Fruit fly (Drosophila melanogaster) whole organism, embryonic: ENCODE data around the gene CG34008.

ENCODE experiments used
- Ada2b ChIP-seq: fragments of 200-800 bp; sonication (Bioruptor generic); IDR thresholded peaks from 2 replicates; pipeline ENCODE4 v1.3.6; 2022; ENCODE audit warnings: missing biosample characterization, missing genetic modification characterization
- Bgb ChIP-seq: fragments of 200-800 bp; sonication (Bioruptor generic); IDR thresholded peaks from 2 replicates; pipeline ENCODE4 v1.3.6; 2022; ENCODE audit warnings: missing biosample characterization, missing genetic modification characterization; ENCODE audit not compliant: partially characterized antibody
- CG10366 ChIP-seq: fragments of 200-800 bp; sonication (Bioruptor generic); IDR thresholded peaks from 2 replicates; pipeline ENCODE4 v1.3.6; 2022; ENCODE audit warnings: missing biosample characterization, missing genetic modification characterization
- CG10431 ChIP-seq: fragments of 200-800 bp; sonication (Bioruptor generic); optimal IDR thresholded peaks from 3 replicates; lab custom pipeline; 2018; ENCODE audit warnings: missing biosample characterization, mild to moderate bottlenecking, missing genetic modification characterization
- CG10959 ChIP-seq: fragments of 200-800 bp; sonication (Bioruptor generic); IDR thresholded peaks from 2 replicates; pipeline ENCODE4 v1.3.6; 2022; ENCODE audit warnings: missing biosample characterization, missing genetic modification characterization
- CG11398 ChIP-seq: fragments of 200-800 bp; sonication (Bioruptor generic); optimal IDR thresholded peaks from 2 replicates; lab custom pipeline; 2016; ENCODE audit warnings: missing biosample characterization, missing genetic modification characterization
- CG11560 ChIP-seq: fragments of 200-800 bp; sonication (Bioruptor generic); IDR thresholded peaks from 3 replicates; pipeline ENCODE4 v1.3.6; 2022; ENCODE audit warnings: missing biosample characterization, missing genetic modification characterization
- CG11696 ChIP-seq: fragments of 200-800 bp; sonication (Bioruptor generic); IDR thresholded peaks from 2 replicates; pipeline ENCODE4 v1.3.6; 2022; ENCODE audit warnings: missing biosample characterization, missing genetic modification characterization
- CG13424 ChIP-seq: fragments of 200-800 bp; sonication (Bioruptor generic); optimal IDR thresholded peaks from 2 replicates; lab custom pipeline; 2019; ENCODE audit warnings: missing biosample characterization, mild to moderate bottlenecking, missing genetic modification characterization, moderate library complexity
- CG15479 ChIP-seq: fragments of 200-800 bp; sonication (Bioruptor generic); optimal IDR thresholded peaks from 3 replicates; lab custom pipeline; 2019; ENCODE audit warnings: missing biosample characterization, mild to moderate bottlenecking, missing genetic modification characterization, moderate library complexity
- CG16779 ChIP-seq: fragments of 200-800 bp; sonication (Bioruptor generic); IDR thresholded peaks from 2 replicates; pipeline ENCODE4 v1.3.6; 2022; ENCODE audit warnings: missing biosample characterization, missing genetic modification characterization
- CG17802 ChIP-seq: fragments of 200-800 bp; sonication (Bioruptor generic); optimal IDR thresholded peaks from 2 replicates; lab custom pipeline; 2018; ENCODE audit warnings: missing biosample characterization, mild to moderate bottlenecking, missing genetic modification characterization, moderate library complexity
- CG17912 ChIP-seq: fragments of 200-800 bp; sonication (Bioruptor generic); optimal IDR thresholded peaks from 2 replicates; lab custom pipeline; 2018; ENCODE audit warnings: missing biosample characterization, mild to moderate bottlenecking, missing genetic modification characterization
- CG33557 ChIP-seq: fragments of 200-800 bp; sonication (Bioruptor generic); optimal IDR thresholded peaks from 2 replicates; lab custom pipeline; 2019; ENCODE audit warnings: missing biosample characterization, mild to moderate bottlenecking, missing genetic modification characterization, moderate library complexity
- CG6813 ChIP-seq: fragments of 200-800 bp; sonication (Bioruptor generic); optimal IDR thresholded peaks from 2 replicates; lab custom pipeline; 2017; ENCODE audit warnings: missing biosample characterization, missing genetic modification characterization, mild to moderate bottlenecking, moderate library complexity, missing genetic modification reagents
- CG7357 ChIP-seq: fragments of 200-800 bp; sonication (Bioruptor generic); IDR thresholded peaks from 3 replicates; pipeline ENCODE4 v1.3.6; 2022; ENCODE audit warnings: missing biosample characterization, missing genetic modification characterization
- CG9215 ChIP-seq: fragments of 200-800 bp; sonication (Bioruptor generic); IDR thresholded peaks from 2 replicates; pipeline ENCODE4 v1.3.6; 2022; ENCODE audit warnings: missing biosample characterization, missing genetic modification characterization
- CG9437 ChIP-seq: fragments of 200-800 bp; sonication (Bioruptor generic); optimal IDR thresholded peaks from 2 replicates; lab custom pipeline; 2018; ENCODE audit warnings: missing biosample characterization, mild to moderate bottlenecking, missing genetic modification characterization
- CG9797 ChIP-seq: fragments of 200-800 bp; sonication (Bioruptor generic); optimal IDR thresholded peaks from 3 replicates; lab custom pipeline; 2018; ENCODE audit warnings: missing biosample characterization, mild to moderate bottlenecking, missing genetic modification characterization
- Ets97D ChIP-seq: fragments of 200-800 bp; sonication (Bioruptor generic); optimal IDR thresholded peaks from 3 replicates; lab custom pipeline; 2016; ENCODE audit warnings: missing biosample characterization, missing genetic modification characterization
- H15 ChIP-seq: fragments of 200-800 bp; sonication (Bioruptor generic); IDR thresholded peaks from 3 replicates; pipeline ENCODE4 v1.3.6; 2022; ENCODE audit warnings: missing biosample characterization, missing genetic modification characterization
- HLH4C ChIP-seq: fragments of 200-800 bp; sonication (Bioruptor generic); IDR thresholded peaks from 3 replicates; pipeline ENCODE4 v1.3.6; 2022; ENCODE audit warnings: missing biosample characterization, missing genetic modification characterization; ENCODE audit not compliant: partially characterized antibody
- Hr78 ChIP-seq, 2 experiments: fragments of 200-800 bp in 1 of 2; fragments of >200 bp in 1 of 2; sonication (Bioruptor generic) in 1 of 2; optimal IDR thresholded peaks; 2 replicates each; lab custom pipeline; 2017 to 2019; ENCODE audit warnings: missing biosample characterization in 2 of 2, missing genetic modification characterization in 2 of 2, mild to moderate bottlenecking in 1 of 2, moderate library complexity in 1 of 2
- Kr ChIP-seq: fragments of 200-800 bp; sonication (Bioruptor generic); optimal IDR thresholded peaks from 2 replicates; lab custom pipeline; 2017; ENCODE audit warnings: missing biosample characterization, mild to moderate bottlenecking, missing genetic modification characterization
- MTF-1 ChIP-seq: fragments of 200-800 bp; sonication (Bioruptor generic); optimal IDR thresholded peaks from 2 replicates; lab custom pipeline; 2018; ENCODE audit warnings: missing biosample characterization, mild to moderate bottlenecking, missing genetic modification characterization, borderline replicate concordance
- Meics ChIP-seq: fragments of 200-800 bp; sonication (Bioruptor generic); optimal IDR thresholded peaks from 2 replicates; lab custom pipeline; 2017; ENCODE audit warnings: missing biosample characterization, mild to moderate bottlenecking, missing genetic modification characterization
- Rfx ChIP-seq: fragments of 200-800 bp; sonication (Bioruptor generic); IDR thresholded peaks from 2 replicates; pipeline ENCODE4 v1.3.6; 2022; ENCODE audit warnings: missing biosample characterization, missing genetic modification characterization
- Sin3A ChIP-seq: fragments of >200 bp; optimal IDR thresholded peaks from 2 replicates; lab custom pipeline; 2018
- Ssrp ChIP-seq: fragments of 200-800 bp; sonication (Bioruptor generic); optimal IDR thresholded peaks from 2 replicates; lab custom pipeline; 2018; ENCODE audit warnings: missing biosample characterization, mild to moderate bottlenecking, missing genetic modification characterization, moderate library complexity
- Tbp ChIP-seq: fragments of >200 bp; optimal IDR thresholded peaks from 2 replicates; lab custom pipeline; 2018; ENCODE audit warnings: missing biosample characterization, missing genetic modification characterization
- Usf ChIP-seq: fragments of 200-800 bp; sonication (Bioruptor generic); optimal IDR thresholded peaks from 2 replicates; lab custom pipeline; 2017; ENCODE audit warnings: missing genotype, missing biosample characterization, missing genetic modification characterization
- al ChIP-seq: fragments of 200-800 bp; sonication (Bioruptor generic); IDR thresholded peaks from 2 replicates; pipeline ENCODE4 v1.3.6; 2022; ENCODE audit warnings: missing biosample characterization, missing genetic modification characterization
- crol ChIP-seq: fragments of 200-800 bp; sonication (Bioruptor generic); IDR thresholded peaks from 2 replicates; pipeline ENCODE4 v1.3.6; 2022; ENCODE audit warnings: missing biosample characterization, missing genetic modification characterization
- ewg ChIP-seq: fragments of 200-800 bp; sonication (Bioruptor generic); optimal IDR thresholded peaks from 3 replicates; lab custom pipeline; 2017; ENCODE audit warnings: mild to moderate bottlenecking, missing biosample characterization, missing genetic modification reagents, missing genetic modification characterization
- gsb-n ChIP-seq: fragments of 200-800 bp; sonication (Bioruptor generic); optimal IDR thresholded peaks from 3 replicates; lab custom pipeline; 2018; ENCODE audit warnings: missing biosample characterization, mild to moderate bottlenecking, missing genetic modification characterization
- hbn ChIP-seq: fragments of 200-800 bp; sonication (Bioruptor generic); IDR thresholded peaks from 2 replicates; pipeline ENCODE4 v1.3.6; 2022; ENCODE audit warnings: missing biosample characterization, missing genetic modification characterization; ENCODE audit not compliant: partially characterized antibody
- ind ChIP-seq: fragments of 200-800 bp; sonication (Bioruptor generic); optimal IDR thresholded peaks from 3 replicates; lab custom pipeline; 2016; ENCODE audit warnings: missing biosample characterization, missing genetic modification characterization
- jigr1 ChIP-seq: fragments of 200-800 bp; sonication (Bioruptor generic); IDR thresholded peaks from 3 replicates; pipeline ENCODE4 v1.3.6; 2022; ENCODE audit warnings: missing biosample characterization, missing genetic modification characterization
- maf-S ChIP-seq: fragments of 200-800 bp; sonication (Bioruptor generic); optimal IDR thresholded peaks from 2 replicates; lab custom pipeline; 2016; ENCODE audit warnings: missing biosample characterization, missing genetic modification characterization
- nmo ChIP-seq: fragments of 200-800 bp; sonication (Bioruptor generic); optimal IDR thresholded peaks from 2 replicates; lab custom pipeline; 2018; ENCODE audit warnings: missing biosample characterization, mild to moderate bottlenecking, missing genetic modification characterization, moderate library complexity
- otp ChIP-seq: fragments of 200-800 bp; sonication (Bioruptor generic); IDR thresholded peaks from 3 replicates; pipeline ENCODE4, ENCODE4 v1.3.6; 2022; ENCODE audit warnings: missing biosample characterization, missing genetic modification characterization
- pros ChIP-seq: fragments of 200-800 bp; sonication (Bioruptor generic); optimal IDR thresholded peaks from 3 replicates; lab custom pipeline; 2019; ENCODE audit warnings: missing biosample characterization, mild to moderate bottlenecking, missing genetic modification characterization, moderate library complexity
- sc ChIP-seq, 3 experiments: fragments of >200 bp in 2 of 3; fragments of 200-800 bp in 1 of 3; sonication (Bioruptor generic) in 1 of 3; optimal IDR thresholded peaks; 2 replicates in 2 of 3; 3 replicates in 1 of 3; lab custom pipeline; 2017; ENCODE audit warnings: mild to moderate bottlenecking in 1 of 3, missing biosample characterization in 1 of 3, missing genetic modification characterization in 1 of 3, missing genetic modification reagents in 1 of 3
- sima ChIP-seq: fragments of 200-800 bp; sonication (Bioruptor generic); optimal IDR thresholded peaks from 2 replicates; lab custom pipeline; 2016; ENCODE audit warnings: missing biosample characterization, missing genetic modification characterization
- slbo ChIP-seq: fragments of 200-800 bp; sonication (Bioruptor generic); IDR thresholded peaks from 2 replicates; pipeline ENCODE4 v1.3.6; 2022; ENCODE audit warnings: missing biosample characterization, missing genetic modification characterization
- stwl ChIP-seq: fragments of 200-800 bp; sonication (Bioruptor generic); optimal IDR thresholded peaks from 3 replicates; lab custom pipeline; 2018; ENCODE audit warnings: missing biosample characterization, mild to moderate bottlenecking, missing genetic modification characterization, moderate library complexity
- tap ChIP-seq: fragments of 200-800 bp; optimal IDR thresholded peaks from 3 replicates; lab custom pipeline; 2019; ENCODE audit warnings: missing biosample characterization, mild to moderate bottlenecking, missing genetic modification characterization, moderate library complexity
- vnd ChIP-seq: fragments of 200-800 bp; sonication (Bioruptor generic); IDR thresholded peaks from 3 replicates; pipeline ENCODE4 v1.3.6; 2022; ENCODE audit warnings: missing biosample characterization, missing genetic modification characterization; ENCODE audit not compliant: partially characterized antibody
- wek ChIP-seq: fragments of 200-800 bp; sonication (Bioruptor generic); optimal IDR thresholded peaks from 3 replicates; lab custom pipeline; 2018; ENCODE audit warnings: missing biosample characterization, mild to moderate bottlenecking, missing genetic modification characterization, moderate library complexity
- zfh1 ChIP-seq: fragments of 200-800 bp; sonication (Bioruptor generic); IDR thresholded peaks from 3 replicates; pipeline ENCODE4 v1.3.6; 2022; ENCODE audit warnings: missing biosample characterization, missing genetic modification characterization

CG34008 gene

DNA sequence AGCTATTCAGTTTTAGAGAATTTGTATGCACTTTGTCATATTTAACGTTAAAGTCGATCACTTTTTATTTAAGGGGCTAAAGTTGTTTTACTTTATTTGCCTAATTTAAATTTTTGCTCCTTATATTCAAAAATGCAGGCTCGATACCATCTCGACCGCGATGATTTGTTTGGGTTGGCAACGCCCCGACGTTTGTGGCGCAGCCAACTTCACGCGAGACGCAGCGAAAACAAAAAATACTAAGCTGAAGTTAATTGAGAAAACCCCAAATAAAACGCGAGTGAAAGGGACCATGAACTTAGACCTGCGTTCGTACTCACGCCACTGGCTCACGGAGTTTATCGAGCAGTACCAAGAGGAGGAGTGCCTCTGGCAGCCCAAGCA, 23.2 kb downstream of the CG34008 start (continued):
- TF ChIP-seq MTF-1 (GFP tag; lab: Kevin White, UChicago), result peak; percentile 28
- no peak for TF ChIP-seq CG10366 (GFP tag; lab: Robert Waterston, UW)
- TF ChIP-seq wek (GFP tag; lab: Kevin White, UChicago), result peak; percentile 37
- TF ChIP-seq H15 (GFP tag; lab: Robert Waterston, UW), result peak; percentile 34; the same call in 1 of the 3 replicates
- no peak for TF ChIP-seq maf-S (GFP tag; lab: Kevin White, UChicago)
- peak; percentile 20 for TF ChIP-seq Meics (GFP tag; lab: Kevin White, UChicago)
- TF ChIP-seq Usf (GFP tag; lab: Kevin White, UChicago), result no peak
- no peak for TF ChIP-seq CG9797 (GFP tag; lab: Kevin White, UChicago)
- no peak for TF ChIP-seq CG6813
- TF ChIP-seq CG17912 (GFP tag; lab: Kevin White, UChicago), result peak; percentile 9
- TF ChIP-seq CG15479 (GFP tag; lab: Kevin White, UChicago), result no peak
- TF ChIP-seq stwl, result peak; percentile 20
- TF ChIP-seq pros (GFP tag; lab: Kevin White, UChicago), result no peak
- TF ChIP-seq Rfx (GFP tag; lab: Robert Waterston, UW), result peak; percentile 71
- peak; percentile 43 for TF ChIP-seq Ets97D (GFP tag; lab: Kevin White, UChicago)
- no peak for TF ChIP-seq tap
- TF ChIP-seq CG17802 (tag; lab: Kevin White, UChicago), result no peak
- TF ChIP-seq Ada2b (GFP tag; lab: Robert Waterston, UW), result no peak
- peak; percentile 75 for TF ChIP-seq Bgb
- TF ChIP-seq CG16779 (GFP tag; lab: Robert Waterston, UW), result no peak
- TF ChIP-seq slbo (GFP tag; lab: Robert Waterston, UW), result peak; percentile 72
- TF ChIP-seq sc (optimal IDR thresholded peaks at IDR 0.05; lab: Kevin White, UChicago), result no peak
- no peak for TF ChIP-seq sc (GFP tag; optimal IDR thresholded peaks at IDR 0.05; lab: Kevin White, UChicago)
- no peak for TF ChIP-seq crol (GFP tag; lab: Robert Waterston, UW)
- no peak for TF ChIP-seq Tbp (GFP tag; lab: Kevin White, UChicago)
- TF ChIP-seq CG9437 (GFP tag; lab: Kevin White, UChicago), result peak; percentile 13
- no peak for TF ChIP-seq jigr1 (GFP tag; lab: Robert Waterston, UW)
- no peak for TF ChIP-seq CG10959 (GFP tag; lab: Robert Waterston, UW)
- no peak for TF ChIP-seq CG11398 (GFP tag; lab: Kevin White, UChicago)
- TF ChIP-seq zfh1, result peak; percentile 48; the same call in 1 of the 3 replicates
- no peak for TF ChIP-seq otp (GFP tag; lab: Robert Waterston, UW)
- no peak for TF ChIP-seq CG10431
- no peak for TF ChIP-seq Hr78 (GFP tag; optimal IDR thresholded peaks at IDR 0.05; lab: Kevin White, UChicago)
- peak; percentile 23; the same call in 1 of the 3 replicates for TF ChIP-seq vnd (GFP tag; lab: Robert Waterston, UW)
- 0 out of 3 replicates have a peak, but pooled peaks have one; percentile 33 for TF ChIP-seq HLH4C (GFP tag; lab: Robert Waterston, UW)
- no peak for TF ChIP-seq gsb-n (tag; lab: Kevin White, UChicago)
- no peak for TF ChIP-seq CG7357 (GFP tag; lab: Robert Waterston, UW)
- TF ChIP-seq CG33557 (GFP tag; lab: Kevin White, UChicago), result no peak
- no peak for TF ChIP-seq ewg (GFP tag; lab: Kevin White, UChicago)
- peak; percentile 7 for TF ChIP-seq Sin3A (lab: Kevin White, UChicago)
- peak; percentile 4 for TF ChIP-seq Ssrp
- TF ChIP-seq nmo (GFP tag; lab: Kevin White, UChicago), result no peak
- no peak for TF ChIP-seq CG11696 (GFP tag; lab: Robert Waterston, UW)
- peak; percentile 43 for TF ChIP-seq hbn (GFP tag; lab: Robert Waterston, UW)
- TF ChIP-seq ind (GFP tag; lab: Kevin White, UChicago), result no peak
- TF ChIP-seq Kr (GFP tag; lab: Kevin White, UChicago), result no peak
- TF ChIP-seq al (GFP tag; lab: Robert Waterston, UW), result no peak
- no peak for TF ChIP-seq sima (GFP tag; lab: Kevin White, UChicago)
- TF ChIP-seq CG9215, result peak; percentile 100
- no peak for TF ChIP-seq CG11560 (tag; lab: Robert Waterston, UW)
- TF ChIP-seq CG13424, result no peak
